Worm (Caenorhabditis elegans): ENCODE measurements around the gene scvp-1.

- TF ChIP-seq nhr-28 (tag; optimal IDR thresholded peaks at IDR 0.05): no peak
- no peak for TF ChIP-seq blmp-1 (tag; optimal IDR thresholded peaks at IDR 0.05)
- no peak for TF ChIP-seq zip-8 (tag; optimal IDR thresholded peaks at IDR 0.05)
- no peak for TF ChIP-seq flh-1 (GFP tag; optimal IDR thresholded peaks at IDR 0.05)
- TF ChIP-seq elt-1 (tag; optimal IDR thresholded peaks at IDR 0.05; ENCODE audit: borderline replicate concordance, insufficient read depth): no peak
- TF ChIP-seq mep-1 (tag; optimal IDR thresholded peaks at IDR 0.05): no peak
- TF ChIP-seq unc-62 (GFP tag; optimal IDR thresholded peaks at IDR 0.05): no peak
Measured at ce11 chrV:10941150-10941549, 10.1 kb upstream of the scvp-1 start, which contains the start of gene F17C11.26.
